Worm (Caenorhabditis elegans) whole organism, young adult: ENCODE data around the gene K08B5.1.

Experiments used
- B0261.1 ChIP-seq: sonication (generic microtip); optimal IDR thresholded peaks from 2 replicates; lab custom pipeline; 2016; ENCODE audit warnings: mild to moderate bottlenecking, missing genetic modification characterization, moderate library complexity, missing compliant biosample characterization
- C06A6.2 ChIP-seq: fragments of 200-800 bp; sonication (Bioruptor generic); conservative IDR thresholded peaks from 2 replicates; pipeline ENCODE4 v1.3.6; 2022; ENCODE audit warnings: missing genetic modification characterization, missing compliant biosample characterization
- D2030.7 ChIP-seq: fragments of 200-800 bp; sonication (Bioruptor generic); IDR thresholded peaks from 2 replicates; pipeline ENCODE4 v1.3.6; 2022; ENCODE audit warnings: missing genetic modification reagents, missing genetic modification characterization, missing compliant biosample characterization
- F10E7.11 ChIP-seq: sonication (generic microtip); optimal IDR thresholded peaks from 2 replicates; lab custom pipeline; 2017; ENCODE audit warnings: mild to moderate bottlenecking, missing genetic modification characterization, moderate library complexity, missing compliant biosample characterization
- F39B2.1 ChIP-seq: fragments of 200-800 bp; sonication (Bioruptor generic); IDR thresholded peaks from 2 replicates; pipeline ENCODE4 v1.3.6; 2022; ENCODE audit warnings: missing genetic modification reagents, missing genetic modification characterization, missing compliant biosample characterization
- ZK185.1 ChIP-seq: sonication (generic microtip); optimal IDR thresholded peaks from 2 replicates; lab custom pipeline; 2016; ENCODE audit warnings: mild to moderate bottlenecking, missing genetic modification characterization, missing compliant biosample characterization; ENCODE audit not compliant: poor library complexity, severe bottlenecking
- ama-1 ChIP-seq, 3 experiments: fragments of 150-350 bp in 1 of 3; sonication (generic microtip) in 2 of 3; optimal IDR thresholded peaks; 2 replicates each; lab custom pipeline; 2014 to 2018; ENCODE audit warnings: missing biosample characterization in 2 of 3, missing genetic modification characterization in 2 of 3, missing genetic modification reagents in 2 of 3
- atf-7 ChIP-seq: sonication (generic microtip); optimal IDR thresholded peaks from 2 replicates; lab custom pipeline; 2017; ENCODE audit warnings: mild to moderate bottlenecking, missing genetic modification characterization, missing compliant biosample characterization
- attf-5 ChIP-seq: fragments of 200-800 bp; sonication (Bioruptor generic); optimal IDR thresholded peaks from 2 replicates; lab custom pipeline; 2018; ENCODE audit warnings: mild to moderate bottlenecking, missing genetic modification characterization, missing compliant biosample characterization
- bed-1 ChIP-seq: fragments of 200-800 bp; sonication (Bioruptor generic); IDR thresholded peaks from 2 replicates; pipeline ENCODE4 v1.3.6; 2022; ENCODE audit warnings: missing genetic modification reagents, missing genetic modification characterization, missing compliant biosample characterization
- cebp-1 ChIP-seq, 2 experiments: fragments of 200-800 bp in 1 of 2; sonication (Bioruptor generic) in 1 of 2; sonication (generic microtip) in 1 of 2; IDR thresholded peaks in 1 of 2; optimal IDR thresholded peaks in 1 of 2; 2 replicates each; pipeline versions ENCODE4 v1.3.6 to Lab custom; 2017 to 2022; ENCODE audit warnings: missing compliant biosample characterization in 2 of 2, missing genetic modification characterization in 2 of 2, mild to moderate bottlenecking in 1 of 2, missing genetic modification reagents in 1 of 2, moderate library complexity in 1 of 2
- ceh-79 ChIP-seq: sonication (generic microtip); optimal IDR thresholded peaks from 2 replicates; lab custom pipeline; 2017; ENCODE audit warnings: mild to moderate bottlenecking, missing genetic modification characterization, missing compliant biosample characterization
- ceh-91 ChIP-seq: fragments of 200-800 bp; sonication (Bioruptor generic); IDR thresholded peaks from 2 replicates; pipeline ENCODE4 v1.3.6; 2022; ENCODE audit warnings: missing genetic modification reagents, missing genetic modification characterization, missing compliant biosample characterization
- dox-1 ChIP-seq: fragments of 200-800 bp; sonication (Bioruptor generic); IDR thresholded peaks from 2 replicates; pipeline ENCODE4 v1.3.6; 2022; ENCODE audit warnings: missing genetic modification reagents, missing genetic modification characterization, missing compliant biosample characterization
- hlh-26 ChIP-seq: fragments of 200-800 bp; sonication (Bioruptor generic); conservative IDR thresholded peaks from 2 replicates; pipeline ENCODE4 v1.3.6; 2022; ENCODE audit warnings: missing genetic modification reagents, missing genetic modification characterization, missing compliant biosample characterization
- let-607 ChIP-seq, 2 experiments: fragments of 200-800 bp in 1 of 2; sonication (Bioruptor generic) in 1 of 2; sonication (generic microtip) in 1 of 2; optimal IDR thresholded peaks; 2 replicates each; lab custom pipeline; 2016 to 2018; ENCODE audit warnings: mild to moderate bottlenecking in 2 of 2, missing compliant biosample characterization in 2 of 2, missing genetic modification characterization in 2 of 2, moderate library complexity in 2 of 2, missing genotype in 1 of 2
- lin-26 ChIP-seq: fragments of 200-800 bp; sonication (Bioruptor generic); IDR thresholded peaks from 2 replicates; pipeline ENCODE4 v1.3.6; 2022; ENCODE audit warnings: missing genetic modification reagents, missing genetic modification characterization, missing compliant biosample characterization
- lin-35 ChIP-seq, 3 experiments: fragments of 150-350 bp in 2 of 3; sonication (generic microtip) in 1 of 3; optimal IDR thresholded peaks; 2 replicates each; lab custom pipeline; 2014 to 2018; ENCODE audit warnings: missing biosample characterization in 3 of 3, missing genetic modification characterization in 3 of 3, missing genetic modification reagents in 3 of 3
- lin-54 ChIP-seq: fragments of 200-800 bp; sonication (Bioruptor generic); optimal IDR thresholded peaks from 2 replicates; lab custom pipeline; 2018; ENCODE audit warnings: mild to moderate bottlenecking, missing genetic modification characterization, missing compliant biosample characterization
- lir-1 ChIP-seq: fragments of 200-800 bp; sonication (Bioruptor generic); conservative IDR thresholded peaks from 2 replicates; pipeline ENCODE4 v1.3.6; 2022; ENCODE audit warnings: missing genetic modification reagents, missing genetic modification characterization, missing compliant biosample characterization
- lsl-1 ChIP-seq: fragments of 200-800 bp; sonication (Bioruptor generic); optimal IDR thresholded peaks from 2 replicates; lab custom pipeline; 2018; ENCODE audit warnings: mild to moderate bottlenecking, missing genetic modification characterization, moderate library complexity, missing compliant biosample characterization
- madf-3 ChIP-seq: fragments of 200-800 bp; sonication (Bioruptor generic); IDR thresholded peaks from 2 replicates; pipeline ENCODE4 v1.3.6; 2022; ENCODE audit warnings: missing genetic modification reagents, missing genetic modification characterization, missing compliant biosample characterization
- madf-8 ChIP-seq: fragments of 200-800 bp; sonication (Bioruptor generic); conservative IDR thresholded peaks from 2 replicates; pipeline ENCODE4 v1.3.6; 2022; ENCODE audit warnings: missing genetic modification reagents, missing genetic modification characterization, missing compliant biosample characterization
- mcd-1 ChIP-seq: fragments of 200-800 bp; sonication (Bioruptor generic); IDR thresholded peaks from 2 replicates; pipeline ENCODE4 v1.3.6; 2022; ENCODE audit warnings: missing genetic modification reagents, missing genetic modification characterization, missing compliant biosample characterization
- nfya-1 ChIP-seq: sonication (generic microtip); optimal IDR thresholded peaks from 2 replicates; lab custom pipeline; 2017; ENCODE audit warnings: antibody characterized with exemption, missing compliant biosample characterization, missing genetic modification characterization, borderline replicate concordance; ENCODE audit not compliant: insufficient read depth
- nfya-2 ChIP-seq: fragments of 200-800 bp; sonication (Bioruptor generic); IDR thresholded peaks from 2 replicates; pipeline ENCODE4 v1.3.6; 2022; ENCODE audit warnings: missing genetic modification reagents, missing genetic modification characterization, missing compliant biosample characterization
- nhr-120 ChIP-seq: fragments of 200-800 bp; sonication (Bioruptor generic); IDR thresholded peaks from 2 replicates; pipeline ENCODE4 v1.3.6; 2022; ENCODE audit warnings: missing genetic modification characterization, missing compliant biosample characterization
- nhr-27 ChIP-seq: fragments of 200-800 bp; sonication (Bioruptor generic); optimal IDR thresholded peaks from 2 replicates; lab custom pipeline; 2018; ENCODE audit warnings: mild to moderate bottlenecking, missing genetic modification characterization, moderate library complexity, missing compliant biosample characterization
- nhr-80 ChIP-seq: sonication (generic microtip); optimal IDR thresholded peaks from 2 replicates; lab custom pipeline; 2016; ENCODE audit warnings: missing genetic modification characterization, missing compliant biosample characterization
- nhr-90 ChIP-seq: sonication (generic microtip); optimal IDR thresholded peaks from 2 replicates; lab custom pipeline; 2016; ENCODE audit warnings: missing genotype, mild to moderate bottlenecking, missing genetic modification characterization, missing compliant biosample characterization
- pha-4 ChIP-seq: fragments of 150-350 bp; sonication (generic microtip); optimal IDR thresholded peaks from 2 replicates; lab custom pipeline; 2014; ENCODE audit warnings: missing biosample characterization, missing genetic modification reagents, missing genetic modification characterization
- rcor-1 ChIP-seq: fragments of 200-800 bp; sonication (Bioruptor generic); IDR thresholded peaks from 2 replicates; pipeline ENCODE4 v1.3.6; 2022; ENCODE audit warnings: missing genetic modification reagents, missing genetic modification characterization, missing compliant biosample characterization
- rpc-1 ChIP-seq, 2 experiments: fragments of 150-350 bp in 1 of 2; sonication (generic microtip) in 1 of 2; optimal IDR thresholded peaks; 2 replicates each; lab custom pipeline; 2014 to 2018; ENCODE audit warnings: missing biosample characterization in 1 of 2, missing genetic modification characterization in 1 of 2, missing genetic modification reagents in 1 of 2, missing genotype in 1 of 2
- sdz-38 ChIP-seq: sonication (generic microtip); optimal IDR thresholded peaks from 2 replicates; lab custom pipeline; 2016; ENCODE audit warnings: missing genotype, missing genetic modification characterization, missing compliant biosample characterization
- snpc-1.1 ChIP-seq: sonication (generic microtip); optimal IDR thresholded peaks from 2 replicates; lab custom pipeline; 2017; ENCODE audit warnings: missing genetic modification characterization, mild to moderate bottlenecking, missing compliant biosample characterization, antibody characterized with exemption, moderate library complexity, missing genotype, missing genetic modification reagents; ENCODE audit not compliant: insufficient read depth
- snpc-3.4 ChIP-seq: sonication (generic microtip); optimal IDR thresholded peaks from 2 replicates; lab custom pipeline; 2017; ENCODE audit warnings: missing genetic modification characterization, mild to moderate bottlenecking, missing compliant biosample characterization, antibody characterized with exemption, moderate library complexity, missing genotype, missing genetic modification reagents
- snpc-4 ChIP-seq, 5 experiments: fragments of 150-350 bp in 1 of 5; sonication (generic microtip) in 4 of 5; optimal IDR thresholded peaks; 2 replicates each; lab custom pipeline; 2014 to 2018; ENCODE audit warnings: missing genetic modification characterization in 5 of 5, missing biosample characterization in 3 of 5, antibody characterized with exemption in 2 of 5, mild to moderate bottlenecking in 2 of 5, missing compliant biosample characterization in 2 of 5, missing genotype in 2 of 5, moderate library complexity in 2 of 5, missing genetic modification reagents in 1 of 5
- tbp1 ChIP-seq: fragments of 200-800 bp; sonication (Bioruptor generic); optimal IDR thresholded peaks from 2 replicates; lab custom pipeline; 2018; ENCODE audit warnings: mild to moderate bottlenecking, missing genetic modification characterization, missing compliant biosample characterization
- unc-130 ChIP-seq: sonication (generic microtip); optimal IDR thresholded peaks from 2 replicates; lab custom pipeline; 2016; ENCODE audit warnings: missing genetic modification reagents, missing genetic modification characterization, missing compliant biosample characterization
- zfh-2 ChIP-seq: fragments of 200-800 bp; sonication (Bioruptor generic); conservative IDR thresholded peaks from 2 replicates; pipeline ENCODE4 v1.3.6; 2022; ENCODE audit warnings: missing genetic modification reagents, missing genetic modification characterization, missing compliant biosample characterization
- zim-3 ChIP-seq: sonication (generic microtip); optimal IDR thresholded peaks from 2 replicates; lab custom pipeline; 2017; ENCODE audit warnings: mild to moderate bottlenecking, missing genetic modification characterization, moderate library complexity, missing compliant biosample characterization
- ztf-25 ChIP-seq: fragments of 200-800 bp; sonication (Bioruptor generic); IDR thresholded peaks from 2 replicates; pipeline ENCODE4 v1.3.6; 2022; ENCODE audit warnings: missing genetic modification reagents, missing genetic modification characterization, missing compliant biosample characterization
- ztf-26 ChIP-seq: sonication (generic microtip); optimal IDR thresholded peaks from 2 replicates; lab custom pipeline; 2017; ENCODE audit warnings: missing genetic modification characterization, missing compliant biosample characterization

K08B5.1 gene

DNA sequence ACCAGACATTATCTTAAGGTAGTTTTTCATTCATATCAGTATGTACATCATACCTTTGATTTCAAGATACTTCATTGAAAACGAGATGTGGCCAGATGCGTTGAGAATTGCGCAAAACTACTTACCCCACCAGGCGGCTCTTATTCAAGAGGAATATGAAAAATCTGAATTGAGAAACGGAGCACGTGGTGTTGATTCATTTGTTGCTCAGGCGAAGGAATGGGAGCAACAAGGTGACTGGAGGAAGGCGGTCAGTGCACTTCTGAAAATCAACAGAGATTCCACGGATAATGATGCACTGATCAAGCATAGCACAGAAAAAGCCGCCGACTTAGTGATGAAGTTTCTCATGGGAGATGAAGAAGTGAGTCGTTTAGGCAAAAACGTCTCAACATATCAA lies 9.9 kb upstream of the K08B5.1 start:
- TF ChIP-seq unc-130 = no peak
- TF ChIP-seq nhr-120 = no peak

DNA sequence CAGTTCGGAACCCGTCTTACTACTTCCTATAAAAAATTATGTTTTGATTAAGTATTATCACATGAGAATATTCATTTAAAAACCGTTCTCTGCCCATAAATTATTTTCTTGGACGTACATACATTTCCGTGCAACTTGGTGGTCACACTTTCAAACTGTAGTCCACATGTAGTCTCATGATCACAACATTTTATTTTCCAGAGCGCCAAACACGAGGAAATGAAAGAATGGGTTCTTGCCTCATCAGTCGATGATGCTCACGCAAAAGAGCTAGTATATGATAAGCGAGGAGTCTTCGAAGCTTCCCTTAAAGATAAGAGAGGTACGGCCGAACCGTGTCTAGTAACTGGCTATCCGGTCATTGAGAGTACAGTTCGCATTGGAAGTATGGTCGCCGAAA lies 7.7 kb upstream of the K08B5.1 start:
- no peak for TF ChIP-seq lin-35 (GFP tag; optimal IDR thresholded peaks at IDR 0.05; lab: Kevin White, UChicago)
- TF ChIP-seq snpc-4 (GFP tag; optimal IDR thresholded peaks at IDR 0.05; lab: Kevin White, UChicago) = no peak
- TF ChIP-seq snpc-4 (tag; optimal IDR thresholded peaks at IDR 0.05; lab: Kevin White, UChicago) = peak in 1 of 4 experiments; percentile 27
- peak; percentile 21; the same call in 1 of the 2 replicates for TF ChIP-seq dox-1 (GFP tag; lab: Robert Waterston, UW)
- no peak for TF ChIP-seq ama-1 (optimal IDR thresholded peaks at IDR 0.05; lab: Kevin White, UChicago)
- TF ChIP-seq ama-1 (GFP tag; optimal IDR thresholded peaks at IDR 0.05; lab: Kevin White, UChicago) = no peak
- TF ChIP-seq pha-4 = peak; percentile 18
- peak; percentile 27 for TF ChIP-seq ZK185.1
- TF ChIP-seq nfya-1 = no peak
- TF ChIP-seq nhr-80 (tag; lab: Kevin White, UChicago) = peak; percentile 91
- TF ChIP-seq attf-5 = peak; percentile 4
- TF ChIP-seq let-607 (tag; optimal IDR thresholded peaks at IDR 0.05; lab: Kevin White, UChicago) = peak in 1 of 2 experiments; percentile 32
- peak; percentile 20 for TF ChIP-seq atf-7 (tag; lab: Kevin White, UChicago)

ce11 chrX:16551318-16551717 lies 6.9 kb upstream of the K08B5.1 start:
- TF ChIP-seq bed-1 (GFP tag; lab: Robert Waterston, UW) = no peak
- peak; percentile 38; the same call in 1 of the 2 replicates for TF ChIP-seq lir-1 (GFP tag; lab: Robert Waterston, UW)
- peak; percentile 69 for TF ChIP-seq dox-1 (GFP tag; lab: Robert Waterston, UW)
- no peak for TF ChIP-seq zim-3 (tag; lab: Kevin White, UChicago)
- peak; percentile 79 for TF ChIP-seq lin-26 (GFP tag; lab: Robert Waterston, UW)
- no peak for TF ChIP-seq nhr-27 (tag; lab: Kevin White, UChicago)
- peak; percentile 94 for TF ChIP-seq tbp1
- TF ChIP-seq snpc-3.4 (tag; lab: Kevin White, UChicago) = peak; percentile 27
- TF ChIP-seq lin-54 (GFP tag; lab: Kevin White, UChicago) = peak; percentile 13
- TF ChIP-seq lsl-1 (GFP tag; lab: Kevin White, UChicago) = no peak
- peak; percentile 90 for TF ChIP-seq B0261.1 (tag; lab: Kevin White, UChicago)
- no peak for TF ChIP-seq ceh-79
- no peak for TF ChIP-seq madf-3 (GFP tag; lab: Robert Waterston, UW)
- peak; percentile 10 for TF ChIP-seq nhr-90 (tag; lab: Kevin White, UChicago)
- no peak for TF ChIP-seq hlh-26 (GFP tag; lab: Robert Waterston, UW)
- no peak for TF ChIP-seq atf-7 (tag; lab: Kevin White, UChicago)
- no peak for TF ChIP-seq nfya-2 (GFP tag; lab: Robert Waterston, UW)
- TF ChIP-seq sdz-38 (tag; lab: Kevin White, UChicago) = no peak
- peak; percentile 71; the same call in 1 of the 2 replicates for TF ChIP-seq D2030.7 (GFP tag; lab: Robert Waterston, UW)
- no peak for TF ChIP-seq ama-1 (optimal IDR thresholded peaks at IDR 0.05; lab: Kevin White, UChicago)
- no peak for TF ChIP-seq ama-1 (GFP tag; optimal IDR thresholded peaks at IDR 0.05; lab: Kevin White, UChicago)
- TF ChIP-seq cebp-1 (GFP tag; IDR thresholded peaks at IDR 0.05; lab: Robert Waterston, UW) = no peak
- TF ChIP-seq cebp-1 (tag; optimal IDR thresholded peaks at IDR 0.05; lab: Kevin White, UChicago) = peak; percentile 20
- peak; percentile 19 for TF ChIP-seq ztf-26 (tag; lab: Kevin White, UChicago)
- peak; percentile 45 for TF ChIP-seq snpc-1.1
- no peak for TF ChIP-seq F39B2.1 (GFP tag; lab: Robert Waterston, UW)
- TF ChIP-seq mcd-1 (GFP tag; lab: Robert Waterston, UW) = no peak
- no peak for TF ChIP-seq F10E7.11
- no peak for TF ChIP-seq zfh-2 (GFP tag; lab: Robert Waterston, UW)
- 0 out of 2 replicates have a peak, but pooled peaks have one; percentile 68 for TF ChIP-seq ztf-25 (GFP tag; lab: Robert Waterston, UW)
- peak; percentile 18; the same call in 1 of the 2 replicates for TF ChIP-seq rcor-1 (GFP tag; lab: Robert Waterston, UW)
- no peak for TF ChIP-seq ceh-91 (GFP tag; lab: Robert Waterston, UW)
- TF ChIP-seq madf-8 (GFP tag; lab: Robert Waterston, UW) = no peak
- TF ChIP-seq rpc-1 (optimal IDR thresholded peaks at IDR 0.05; lab: Kevin White, UChicago) = peak; percentile 62
- peak; percentile 79 for TF ChIP-seq rpc-1 (tag; optimal IDR thresholded peaks at IDR 0.05; lab: Kevin White, UChicago)
- no peak for TF ChIP-seq C06A6.2 (GFP tag; lab: Robert Waterston, UW)
